Fruit fly (Drosophila melanogaster) whole organism, larva: ENCODE results near the gene CG43446.

Experiments used
- noc ChIP-seq: fragments of 200-800 bp; sonication (Bioruptor generic); optimal IDR thresholded peaks from 3 replicates; lab custom pipeline; 2019; ENCODE audit warnings: missing biosample characterization, mild to moderate bottlenecking, missing genetic modification characterization, moderate library complexity

Gene CG43446

dm6 chr3R:20949749-20950676 lies 37.7 kb downstream of the CG43446 start:
- no peak for TF ChIP-seq noc (tag; lab: Kevin White, UChicago)

dm6 chr3R:20949175-20949748 lies 38.5 kb downstream of the CG43446 start:
- TF ChIP-seq noc (tag; lab: Kevin White, UChicago): no peak

dm6 chr3R:20948448-20949174 lies 39.1 kb downstream of the CG43446 start, which contains the start of gene Atpalpha:
Gene Atpalpha, plus strand, starts transcription at chr3R:20948714.
- TF ChIP-seq noc (tag; lab: Kevin White, UChicago): no peak

- TF ChIP-seq noc (tag; lab: Kevin White, UChicago): no peak
Observed at dm6 chr3R:20947991-20948407, 39.7 kb downstream of the CG43446 start.

dm6 chr3R:20946774-20947173 lies 41.0 kb downstream of the CG43446 start:
- no peak for TF ChIP-seq noc (tag; lab: Kevin White, UChicago)

- TF ChIP-seq noc (tag; lab: Kevin White, UChicago): no peak
Observed at dm6 chr3R:20945463-20945862, 42.3 kb downstream of the CG43446 start, which contains the start of gene CG31191. Gene CG31191, minus strand, starts transcription at chr3R:20945530.
